Worm (Caenorhabditis elegans): Measurements from ENCODE around the gene F21A3.3.

DNA sequence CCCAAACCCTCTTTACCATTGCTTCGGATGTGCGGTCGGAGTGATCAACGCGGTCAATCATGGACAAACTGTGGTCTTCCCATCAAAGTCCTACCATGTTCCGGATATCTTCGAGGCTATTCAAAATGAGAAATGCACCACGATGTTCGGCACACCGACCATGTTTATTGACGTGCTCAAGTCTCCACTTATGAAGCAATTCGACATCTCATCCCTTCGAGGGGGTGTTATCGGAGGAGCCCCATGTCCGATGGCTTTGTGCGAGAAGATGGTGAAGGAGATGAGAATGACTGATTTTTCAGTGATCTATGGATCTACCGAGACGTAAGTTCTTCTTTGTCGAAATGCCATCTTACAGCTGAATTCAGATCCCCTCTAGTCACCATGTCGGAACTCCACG lies 50.9 kb downstream of the F21A3.3 start:
- TF ChIP-seq him-1 (tag; optimal IDR thresholded peaks at IDR 0.05) (no peak), W03F9.2 (tag; optimal IDR thresholded peaks at IDR 0.05) (no peak)
